Fruit fly (Drosophila melanogaster): ENCODE results near the gene CG33322.

Gene CG33322

DNA sequence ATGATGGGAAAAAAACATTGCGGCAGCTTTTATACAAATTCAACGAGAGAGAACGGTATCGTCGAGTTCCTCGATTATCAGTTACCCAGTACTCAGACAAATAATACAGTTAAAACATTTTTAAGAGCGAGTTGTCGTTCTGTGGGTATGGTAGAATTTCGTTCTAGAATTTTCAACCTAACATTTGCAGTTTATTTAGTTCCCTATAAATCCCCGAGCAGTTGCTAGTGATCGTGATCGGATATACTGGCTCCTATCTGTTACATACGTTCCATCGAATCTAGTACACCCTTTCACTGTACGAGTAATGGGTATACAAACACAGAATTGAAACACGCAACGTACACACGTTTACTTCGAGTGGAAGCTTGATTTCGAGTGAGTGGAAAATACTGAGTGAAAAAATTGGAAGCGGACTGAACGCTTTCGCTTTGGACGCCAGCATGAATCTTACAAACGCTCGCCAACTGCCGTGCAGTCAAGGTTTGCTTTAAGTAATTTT lies 48.8 kb upstream of the CG33322 start, which contains the start of gene CG9338 (continued):
- TF ChIP-seq run (tag; optimal IDR thresholded peaks at IDR 0.05) = peak; percentile 63
- peak; percentile 76 for TF ChIP-seq esg (GFP tag; conservative IDR thresholded peaks at IDR 0.05)
- TF ChIP-seq CG30431 (GFP tag; optimal IDR thresholded peaks at IDR 0.05) = peak; percentile 51
- peak; percentile 63 for TF ChIP-seq onecut (GFP tag; IDR thresholded peaks at IDR 0.05)
- TF ChIP-seq disco-r (GFP tag; optimal IDR thresholded peaks at IDR 0.05) = peak; percentile 79
- TF ChIP-seq lmd (GFP tag; IDR thresholded peaks at IDR 0.05) = peak; percentile 86
- TF ChIP-seq bigmax (GFP tag; optimal IDR thresholded peaks at IDR 0.05) = peak; percentile 26
- TF ChIP-seq unpg (GFP tag; optimal IDR thresholded peaks at IDR 0.05) = peak; percentile 76
- peak; percentile 56 for TF ChIP-seq CG3163 (GFP tag; optimal IDR thresholded peaks at IDR 0.05)
- TF ChIP-seq E2f2 (GFP tag; IDR thresholded peaks at IDR 0.05) = peak; percentile 48; the same call in 1 of the 2 replicates
- peak; percentile 98 for TF ChIP-seq CG2678 (tag; optimal IDR thresholded peaks at IDR 0.05)
- TF ChIP-seq al (GFP tag; IDR thresholded peaks at IDR 0.05) = peak; percentile 84; the same call in 1 of the 2 replicates
- peak; percentile 97 for TF ChIP-seq CG17361 (GFP tag; IDR thresholded peaks at IDR 0.05)
- TF ChIP-seq Side (GFP tag; optimal IDR thresholded peaks at IDR 0.05) = peak; percentile 79
- TF ChIP-seq CG34376 (GFP tag; optimal IDR thresholded peaks at IDR 0.05) = peak; percentile 92
- TF ChIP-seq CG4360 (GFP tag; IDR thresholded peaks at IDR 0.05) = peak; percentile 61
- TF ChIP-seq nom (GFP tag; optimal IDR thresholded peaks at IDR 0.05) = no peak
- TF ChIP-seq CG17186 (GFP tag; optimal IDR thresholded peaks at IDR 0.05) = peak; percentile 62
- peak; percentile 60 for TF ChIP-seq CG14050 (GFP tag; IDR thresholded peaks at IDR 0.05)
- peak; percentile 79 for TF ChIP-seq CG15601 (tag; optimal IDR thresholded peaks at IDR 0.05)
- TF ChIP-seq stc (GFP tag; IDR thresholded peaks at IDR 0.05) = peak; percentile 95
- peak; percentile 94 for TF ChIP-seq cwo (GFP tag; optimal IDR thresholded peaks at IDR 0.05)
- TF ChIP-seq tup (GFP tag; optimal IDR thresholded peaks at IDR 0.05) = no peak
- TF ChIP-seq CG1647 (GFP tag; optimal IDR thresholded peaks at IDR 0.05) = peak; percentile 71
- TF ChIP-seq Asciz (GFP tag; optimal IDR thresholded peaks at IDR 0.05) = peak; percentile 91
- peak; percentile 91 for TF ChIP-seq Fer3 (tag; optimal IDR thresholded peaks at IDR 0.05)
- peak; percentile 69 for TF ChIP-seq Dad (GFP tag; optimal IDR thresholded peaks at IDR 0.05)
- TF ChIP-seq hkb (optimal IDR thresholded peaks at IDR 0.05) = no peak
- TF ChIP-seq hkb (GFP tag; IDR thresholded peaks at IDR 0.05) = peak; percentile 83
- TF ChIP-seq az2 (GFP tag; optimal IDR thresholded peaks at IDR 0.05) = peak; percentile 78
- TF ChIP-seq CG12219 (GFP tag; optimal IDR thresholded peaks at IDR 0.05) = peak; percentile 70
- TF ChIP-seq CG10321 (GFP tag; IDR thresholded peaks at IDR 0.05) = peak; percentile 16; the same call in 1 of the 2 replicates
- no peak for TF ChIP-seq hth (optimal IDR thresholded peaks at IDR 0.05)
- no peak; the same call in 1 of the 2 replicates for TF ChIP-seq klu (GFP tag; IDR thresholded peaks at IDR 0.05)
- no peak for TF ChIP-seq sna (GFP tag; IDR thresholded peaks at IDR 0.05; ENCODE audit: partially characterized antibody)
- TF ChIP-seq dmrt99B (tag; optimal IDR thresholded peaks at IDR 0.05) = peak; percentile 95
- TF ChIP-seq psq (GFP tag; optimal IDR thresholded peaks at IDR 0.05) = peak; percentile 39
- no peak for TF ChIP-seq zen2 (GFP tag; IDR thresholded peaks at IDR 0.05; ENCODE audit: partially characterized antibody)
- no peak for TF ChIP-seq ro (GFP tag; IDR thresholded peaks at IDR 0.05)
- peak; percentile 59 for TF ChIP-seq jing (GFP tag; optimal IDR thresholded peaks at IDR 0.05)
- peak; percentile 85 for TF ChIP-seq dysf (GFP tag; IDR thresholded peaks at IDR 0.05)
- TF ChIP-seq Ets65A (GFP tag) = peak; percentile 96
- peak; percentile 38; the same call in 1 of the 2 replicates for TF ChIP-seq MBD-R2 (GFP tag; IDR thresholded peaks at IDR 0.05)
- TF ChIP-seq CkIIα-i1 (GFP tag; IDR thresholded peaks at IDR 0.05) = no peak
- TF ChIP-seq CG10654 (GFP tag; optimal IDR thresholded peaks at IDR 0.05) = peak; percentile 88
- peak; percentile 46 for TF ChIP-seq CG14965 (GFP tag; optimal IDR thresholded peaks at IDR 0.05; ENCODE audit: borderline replicate concordance)
- TF ChIP-seq Sry-β (GFP tag; optimal IDR thresholded peaks at IDR 0.05) = peak; percentile 40
- no peak for TF ChIP-seq Neu2 (GFP tag; optimal IDR thresholded peaks at IDR 0.05; ENCODE audit: borderline replicate concordance)
- TF ChIP-seq ftz-f1 (GFP tag; optimal IDR thresholded peaks at IDR 0.05) = peak; percentile 42
- peak; percentile 95 for TF ChIP-seq CG3281 (GFP tag; optimal IDR thresholded peaks at IDR 0.05)
- TF ChIP-seq en (GFP tag; optimal IDR thresholded peaks at IDR 0.05) = peak; percentile 71

All from whole organism, embryonic.